Worm (Caenorhabditis elegans): ENCODE data around the gene W07G4.8.

W07G4.8 gene

DNA sequence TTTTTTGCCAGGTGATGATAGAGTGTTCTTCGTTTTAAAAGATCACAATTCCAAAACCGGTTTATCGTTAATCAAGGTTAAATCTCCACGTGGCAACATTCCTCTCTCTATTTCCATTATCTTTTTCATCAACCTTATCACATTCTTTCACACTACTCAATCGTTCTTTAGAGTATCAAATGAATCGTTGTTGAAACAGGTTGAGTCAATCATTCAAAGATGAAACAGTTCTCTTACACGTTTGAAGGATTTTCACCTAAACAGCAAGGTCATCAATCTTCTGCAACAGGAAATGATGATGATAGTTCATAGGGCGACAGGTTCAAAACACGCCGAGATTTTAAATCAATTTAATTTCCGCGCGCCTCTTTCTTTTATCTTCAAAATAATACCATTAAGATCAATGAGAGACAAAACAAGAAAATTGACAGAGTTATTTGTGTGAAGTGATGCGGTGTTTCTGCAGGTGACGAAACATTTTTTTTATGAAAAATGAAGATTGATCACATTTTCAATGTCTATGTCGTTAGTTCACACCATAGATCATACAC lies 31.9 kb upstream of the W07G4.8 start (continued):
- TF ChIP-seq unc-39 (tag; optimal IDR thresholded peaks at IDR 0.05) = no peak
- peak; percentile 91 for TF ChIP-seq aha-1 (tag)
- peak; percentile 90 for TF ChIP-seq nhr-48 (tag; optimal IDR thresholded peaks at IDR 0.05)
- TF ChIP-seq lir-3 (tag; optimal IDR thresholded peaks at IDR 0.05) = no peak
- TF ChIP-seq lin-38 (GFP tag; IDR thresholded peaks at IDR 0.05) = no peak
- TF ChIP-seq pqm-1 (tag; optimal IDR thresholded peaks at IDR 0.05) = peak; percentile 23
- TF ChIP-seq ceh-62 (tag; optimal IDR thresholded peaks at IDR 0.05) = no peak
- TF ChIP-seq snpc-1.2 (GFP tag; IDR thresholded peaks at IDR 0.05) = no peak
- no peak for TF ChIP-seq T26A8.4 (GFP tag; IDR thresholded peaks at IDR 0.05)
- TF ChIP-seq nhr-77 (tag; optimal IDR thresholded peaks at IDR 0.05) = peak; percentile 55
- no peak for TF ChIP-seq fos-1 (tag; optimal IDR thresholded peaks at IDR 0.05)
- peak; percentile 78 to 94 for TF ChIP-seq mdl-1 (tag; optimal IDR thresholded peaks at IDR 0.05)

DNA sequence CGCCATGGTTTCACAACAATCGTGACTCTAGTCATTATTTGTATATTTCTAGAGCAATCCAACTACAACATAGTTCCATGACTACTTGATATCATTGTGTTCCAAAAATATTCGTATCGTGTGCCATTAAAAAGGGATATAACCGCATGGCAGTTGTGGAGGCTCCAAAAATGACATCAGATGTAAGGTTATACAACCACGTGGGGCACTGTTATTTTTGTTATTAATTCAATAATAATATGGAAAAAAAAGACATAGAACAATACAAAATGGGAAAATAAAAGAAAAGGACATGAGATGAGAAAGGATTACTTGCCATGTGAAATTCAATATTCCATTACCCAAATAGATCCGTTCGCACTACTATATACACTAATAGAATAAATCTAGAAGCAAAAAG lies 26.1 kb upstream of the W07G4.8 start:
- TF ChIP-seq unc-62 (GFP tag; optimal IDR thresholded peaks at IDR 0.05 in 1 of 2) = peak in 1 of 2 experiments; percentile 14
- no peak for TF ChIP-seq unc-62 (tag; optimal IDR thresholded peaks at IDR 0.05)
- TF ChIP-seq mes-2 (tag; optimal IDR thresholded peaks at IDR 0.05; ENCODE audit: poor library complexity, severe bottlenecking) = no peak

DNA sequence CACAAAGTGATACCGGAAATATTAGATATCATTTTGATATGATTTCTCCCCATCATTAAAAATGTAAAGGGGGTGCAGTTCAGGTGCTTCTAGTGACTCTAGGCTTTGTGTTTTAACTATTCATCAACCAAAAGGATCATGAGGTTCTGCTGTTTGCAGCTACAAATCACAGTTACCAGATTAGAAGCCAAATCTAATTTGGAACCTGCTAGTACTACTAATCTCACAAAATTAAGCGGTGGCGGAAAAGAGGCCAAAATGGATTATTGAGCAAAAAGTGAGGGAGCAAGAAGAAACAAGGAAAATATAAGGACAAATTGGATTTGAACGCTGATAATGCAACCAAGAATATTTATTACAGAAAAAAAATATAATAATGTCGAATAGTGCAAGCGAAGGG lies 24.8 kb upstream of the W07G4.8 start:
- TF ChIP-seq dmd-9 (GFP tag; IDR thresholded peaks at IDR 0.05) = no peak
- TF ChIP-seq dmd-6 (GFP tag; IDR thresholded peaks at IDR 0.05) = no peak
- no peak for TF ChIP-seq Y105C5A.15 (GFP tag; IDR thresholded peaks at IDR 0.05)
- no peak for TF ChIP-seq ztf-7 (tag; optimal IDR thresholded peaks at IDR 0.05)
- TF ChIP-seq madf-5 (GFP tag; IDR thresholded peaks at IDR 0.05) = no peak
- no peak for TF ChIP-seq ceh-32 (tag; optimal IDR thresholded peaks at IDR 0.05; ENCODE audit: poor library complexity)
- TF ChIP-seq hlh-30 (tag; optimal IDR thresholded peaks at IDR 0.05; ENCODE audit: insufficient read depth) = no peak
- TF ChIP-seq mdt-29 (GFP tag; IDR thresholded peaks at IDR 0.05) = no peak
- no peak for TF ChIP-seq aly-2 (tag; optimal IDR thresholded peaks at IDR 0.05)
- no peak for TF ChIP-seq saeg-2 (GFP tag; IDR thresholded peaks at IDR 0.05)
- TF ChIP-seq mxl-3 (GFP tag; optimal IDR thresholded peaks at IDR 0.05) = no peak
- TF ChIP-seq ama-1 (optimal IDR thresholded peaks at IDR 0.05) = no peak
- TF ChIP-seq lir-3 (tag; optimal IDR thresholded peaks at IDR 0.05) = no peak
- no peak for TF ChIP-seq arid-1 (GFP tag; conservative IDR thresholded peaks at IDR 0.05)
- no peak for TF ChIP-seq F10B5.3 (tag; optimal IDR thresholded peaks at IDR 0.05)
- TF ChIP-seq nhr-11 (tag; optimal IDR thresholded peaks at IDR 0.05) = no peak
- no peak for TF ChIP-seq lsy-2 (tag; optimal IDR thresholded peaks at IDR 0.05)
- TF ChIP-seq T26A8.4 (GFP tag; IDR thresholded peaks at IDR 0.05) = no peak

DNA sequence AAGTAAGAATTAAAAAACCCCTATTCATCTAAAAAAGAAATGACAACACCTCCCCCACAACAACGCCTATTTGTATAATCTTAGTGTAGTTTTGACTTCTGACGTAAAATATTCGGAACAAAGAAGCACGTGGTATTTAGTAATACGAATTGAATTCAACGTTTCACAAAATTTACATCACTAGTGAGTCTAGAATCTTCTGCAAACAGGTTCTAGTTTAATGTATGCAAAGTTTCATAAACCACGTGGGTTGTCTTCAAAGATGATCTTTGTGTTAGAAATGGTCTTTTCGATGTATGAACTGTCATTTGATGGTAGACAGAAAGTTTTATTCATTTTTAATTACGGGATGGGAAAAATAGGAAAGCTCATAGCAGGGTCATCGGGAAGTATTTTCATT lies 23.8 kb upstream of the W07G4.8 start:
- TF ChIP-seq ztf-11 (tag; optimal IDR thresholded peaks at IDR 0.05) = no peak
- TF ChIP-seq ceh-32 (tag; optimal IDR thresholded peaks at IDR 0.05; ENCODE audit: poor library complexity) = no peak
- TF ChIP-seq nhr-111 (GFP tag; optimal IDR thresholded peaks at IDR 0.05) = no peak
- TF ChIP-seq daf-16 (GFP tag; optimal IDR thresholded peaks at IDR 0.05) = no peak
- no peak for TF ChIP-seq daf-16 (tag; optimal IDR thresholded peaks at IDR 0.05)
- no peak for TF ChIP-seq tra-1 (GFP tag; IDR thresholded peaks at IDR 0.05)
- no peak for TF ChIP-seq aly-2 (tag; optimal IDR thresholded peaks at IDR 0.05)
- no peak for TF ChIP-seq gei-8 (GFP tag; optimal IDR thresholded peaks at IDR 0.05)
- no peak for TF ChIP-seq mdl-1 (tag; optimal IDR thresholded peaks at IDR 0.05)
- no peak for TF ChIP-seq Y5F2A.4 (GFP tag; optimal IDR thresholded peaks at IDR 0.05)
- no peak for TF ChIP-seq lin-15B (tag; optimal IDR thresholded peaks at IDR 0.05)
- TF ChIP-seq dpl-1 (GFP tag; optimal IDR thresholded peaks at IDR 0.05) = no peak
